Fruit fly (Drosophila melanogaster): ENCODE data around the gene Kdm2.

dm6 chr3R:9090303-9090702, 38.0 kb downstream of the Kdm2 start:
- TF ChIP-seq gl (tag; optimal IDR thresholded peaks at IDR 0.05) (no peak), D1 (tag; optimal IDR thresholded peaks at IDR 0.05) (no peak), rn (GFP tag; IDR thresholded peaks at IDR 0.05) (no peak), CG8301 (tag; optimal IDR thresholded peaks at IDR 0.05) (no peak), CG32121 (GFP tag; IDR thresholded peaks at IDR 0.05) (no peak)
